Fruit fly (Drosophila melanogaster): ENCODE measurements around the gene LManV.

dm6 chr2L:8809812-8810211 is 33.7 kb upstream of the LManV start:
- TF ChIP-seq ttk (optimal IDR thresholded peaks at IDR 0.05) (no peak), Sin3A (optimal IDR thresholded peaks at IDR 0.05) (no peak), Myc (optimal IDR thresholded peaks at IDR 0.05) (no peak), psq (optimal IDR thresholded peaks at IDR 0.05) (no peak)
